Worm (Caenorhabditis elegans) whole organism, midembryonic: Measurements from ENCODE around the gene M04B2.7.

Experiments
- T22C8.4 ChIP-seq: fragments of 200-800 bp; sonication (Bioruptor generic); IDR thresholded peaks from 2 replicates; pipeline ENCODE4 v1.3.6; 2022; ENCODE audit warnings: missing genetic modification characterization, missing compliant biosample characterization
- cog-1 ChIP-seq: sonication (generic microtip); optimal IDR thresholded peaks from 2 replicates; lab custom pipeline; 2016; ENCODE audit warnings: missing genetic modification characterization, missing compliant biosample characterization
- flt-1 ChIP-seq: fragments of 200-800 bp; sonication (Bioruptor generic); IDR thresholded peaks from 2 replicates; pipeline ENCODE4 v1.3.6; 2022; ENCODE audit warnings: missing genetic modification characterization, missing compliant biosample characterization
- med-1 ChIP-seq: sonication (generic microtip); optimal IDR thresholded peaks from 2 replicates; lab custom pipeline; 2017; ENCODE audit warnings: missing genetic modification characterization, mild to moderate bottlenecking, missing compliant biosample characterization, antibody characterized with exemption, missing genetic modification reagents; ENCODE audit not compliant: insufficient read depth

DNA sequence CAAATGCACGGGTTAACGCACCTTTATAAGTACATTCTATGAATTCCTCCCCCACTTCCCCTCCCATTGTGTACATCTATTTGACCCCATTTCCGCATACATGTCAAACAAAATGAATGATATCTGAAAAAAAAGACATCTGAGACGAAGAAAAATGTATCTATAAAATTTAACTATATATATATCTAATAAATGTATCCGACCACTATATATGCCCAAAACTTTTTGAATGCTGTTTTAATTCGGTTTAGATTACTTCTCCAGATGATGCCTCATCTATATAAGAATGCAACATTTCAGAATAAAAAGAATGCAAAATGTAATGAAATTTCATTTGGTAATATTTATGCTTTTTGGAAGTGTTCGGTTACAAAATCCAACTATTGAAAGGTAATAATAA, 29.9 kb upstream of the M04B2.7 start, which contains the start of gene rib-1:
- TF ChIP-seq flt-1 (GFP tag; lab: Robert Waterston, UW): no peak
- no peak for TF ChIP-seq med-1
- no peak for TF ChIP-seq T22C8.4 (GFP tag; lab: Robert Waterston, UW)
- no peak for TF ChIP-seq cog-1 (tag; lab: Kevin White, UChicago)
